Fruit fly (Drosophila melanogaster): Measurements from ENCODE around the gene Mau2.
A peak's percentile ranks its signal among the peaks of the same experiment; 100 is the strongest.

Mau2 gene

DNA sequence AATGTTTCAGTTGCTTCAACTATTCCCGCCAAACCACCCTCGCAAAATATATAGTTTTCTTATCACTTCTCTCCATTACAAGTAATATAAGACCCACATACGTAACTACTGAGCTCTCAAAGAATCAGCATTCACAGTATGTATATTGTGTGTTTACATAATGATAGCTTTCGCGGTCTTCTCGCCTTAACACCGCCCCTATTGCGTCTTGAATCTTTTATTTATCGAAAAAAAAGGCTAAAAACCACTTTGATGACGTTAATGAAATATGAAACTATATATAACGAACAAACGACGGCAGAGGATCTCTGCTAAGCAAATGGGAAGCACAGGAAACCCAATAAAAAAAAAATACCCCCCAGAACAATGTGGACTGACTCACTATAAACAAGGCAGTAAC is 11.6 kb upstream of the Mau2 start (continued):
- TF ChIP-seq Fer1 (GFP tag; optimal IDR thresholded peaks at IDR 0.05) (peak; percentile 18), CG7987 (GFP tag; optimal IDR thresholded peaks at IDR 0.05) (peak; percentile 6), Atf3 (GFP tag; optimal IDR thresholded peaks at IDR 0.05) (no peak), CG2712 (tag; optimal IDR thresholded peaks at IDR 0.05) (no peak), CG33213 (GFP tag; optimal IDR thresholded peaks at IDR 0.05) (no peak), D (optimal IDR thresholded peaks at IDR 0.05) (no peak), D (GFP tag; optimal IDR thresholded peaks at IDR 0.05) (no peak), Med (GFP tag) (peak; percentile 10)

DNA sequence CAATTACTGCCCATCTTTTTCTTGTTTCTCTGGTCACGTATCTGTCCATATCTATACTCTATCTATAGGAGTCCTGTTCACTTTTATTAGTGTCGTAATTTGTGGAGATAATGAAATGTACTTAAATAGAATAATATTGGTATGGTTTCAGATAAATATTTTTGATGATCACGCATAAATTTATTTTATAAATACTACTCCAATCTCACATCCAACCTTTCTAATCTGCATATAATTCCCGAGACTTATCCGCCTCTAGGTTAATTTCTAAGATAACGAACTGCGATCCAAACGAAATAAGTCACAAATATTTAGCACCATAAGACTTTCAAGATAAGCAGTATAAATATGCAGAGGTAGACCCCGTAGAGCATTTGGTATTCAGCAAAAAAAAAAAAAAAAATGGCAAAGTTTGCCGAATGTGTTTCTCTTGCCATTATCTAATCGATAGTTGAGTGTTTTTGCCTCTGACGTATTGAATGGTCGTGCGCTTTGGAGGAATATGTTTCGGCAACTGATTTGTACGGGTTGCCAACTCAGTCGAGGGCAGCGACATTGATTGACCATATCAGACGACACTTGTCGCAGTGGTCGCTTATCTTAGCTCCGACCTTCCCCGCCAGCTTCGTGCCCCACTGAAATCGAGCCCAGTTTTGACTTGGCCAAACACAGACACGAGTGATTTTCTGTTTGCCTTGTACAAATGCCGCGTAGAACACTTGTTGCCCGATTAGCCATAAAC is 10.8 kb upstream of the Mau2 start:
- TF ChIP-seq CG7357 (GFP tag; IDR thresholded peaks at IDR 0.05) (no peak), lab (GFP tag; optimal IDR thresholded peaks at IDR 0.05) (peak; percentile 40), Hey (tag; optimal IDR thresholded peaks at IDR 0.05) (peak; percentile 26), CG6175 (GFP tag; IDR thresholded peaks at IDR 0.05) (0 out of 3 replicates have a peak, but pooled peaks have one; percentile 27), CG7987 (GFP tag; optimal IDR thresholded peaks at IDR 0.05) (peak; percentile 7), chinmo (GFP tag; IDR thresholded peaks at IDR 0.05; ENCODE audit: partially characterized antibody) (0 out of 4 replicates have a peak, but pooled peaks have one; percentile 80), HmgZ (tag; optimal IDR thresholded peaks at IDR 0.05) (peak; percentile 19), GATAe (GFP tag; conservative IDR thresholded peaks at IDR 0.05) (peak; percentile 71), bsh (GFP tag; optimal IDR thresholded peaks at IDR 0.05) (no peak), Bgb (GFP tag; IDR thresholded peaks at IDR 0.05; ENCODE audit: partially characterized antibody) (0 out of 2 replicates have a peak, but pooled peaks have one; percentile 8), grn (GFP tag; optimal IDR thresholded peaks at IDR 0.05) (peak; percentile 37), Hr78 (GFP tag; optimal IDR thresholded peaks at IDR 0.05) (peak in 1 of 2 experiments; percentile 17), CG2120 (GFP tag; optimal IDR thresholded peaks at IDR 0.05) (peak; percentile 19), CG6765 (GFP tag; optimal IDR thresholded peaks at IDR 0.05) (peak; percentile 4), rib (GFP tag; IDR thresholded peaks at IDR 0.05) (peak; percentile 47; the same call in 1 of the 2 replicates), mam (GFP tag; optimal IDR thresholded peaks at IDR 0.05) (no peak), ftz-f1 (GFP tag; optimal IDR thresholded peaks at IDR 0.05) (peak; percentile 62), CG8290 (GFP tag; optimal IDR thresholded peaks at IDR 0.05) (no peak), CG8290 (tag; optimal IDR thresholded peaks at IDR 0.05) (peak in 1 of 2 experiments; percentile 8), ara (GFP tag; IDR thresholded peaks at IDR 0.05) (no peak), CG31224 (GFP tag; IDR thresholded peaks at IDR 0.05) (peak; percentile 18; the same call in 1 of the 2 replicates), Lpt (GFP tag; optimal IDR thresholded peaks at IDR 0.05) (no peak), Med (GFP tag) (peak; percentile 16), nmo (GFP tag; optimal IDR thresholded peaks at IDR 0.05) (no peak), mirr (GFP tag; optimal IDR thresholded peaks at IDR 0.05) (peak; percentile 92), sug (tag; optimal IDR thresholded peaks at IDR 0.05) (peak; percentile 90), CG10543 (GFP tag; optimal IDR thresholded peaks at IDR 0.05) (peak; percentile 37), CG11695 (GFP tag; IDR thresholded peaks at IDR 0.05) (0 out of 3 replicates have a peak, but pooled peaks have one; percentile 7), ken (GFP tag; IDR thresholded peaks at IDR 0.05) (no peak), Deaf1 (tag; optimal IDR thresholded peaks at IDR 0.05) (peak; percentile 80), BtbVII (GFP tag; optimal IDR thresholded peaks at IDR 0.05) (peak; percentile 76), row (GFP tag; IDR thresholded peaks at IDR 0.05) (peak; percentile 44; the same call in 2 of the 3 replicates), Mes4 (GFP tag; optimal IDR thresholded peaks at IDR 0.05) (no peak), zfh1 (GFP tag; IDR thresholded peaks at IDR 0.05) (no peak), Hmr (GFP tag; optimal IDR thresholded peaks at IDR 0.05) (peak; percentile 6), cwo (GFP tag; optimal IDR thresholded peaks at IDR 0.05) (peak; percentile 79), gro (GFP tag; optimal IDR thresholded peaks at IDR 0.05) (peak; percentile 26), MBD-R2 (GFP tag; IDR thresholded peaks at IDR 0.05) (0 out of 2 replicates have a peak, but pooled peaks have one; percentile 8), Vsx1 (GFP tag; optimal IDR thresholded peaks at IDR 0.05) (peak; percentile 30), crol (GFP tag; IDR thresholded peaks at IDR 0.05) (peak; percentile 64; the same call in 1 of the 2 replicates), Pdp1 (GFP tag; optimal IDR thresholded peaks at IDR 0.05) (peak in 1 of 2 experiments; percentile 42)

Measured in whole organism, embryonic.